Worm (Caenorhabditis elegans): ENCODE data around the gene lec-6.

lec-6 gene

ce11 chrIII:599279-599678 is 887 bp downstream of the lec-6 start:
- TF ChIP-seq hmbx-1 (tag; optimal IDR thresholded peaks at IDR 0.05), result no peak
- no peak for TF ChIP-seq ceh-13 (GFP tag; optimal IDR thresholded peaks at IDR 0.05)
- TF ChIP-seq hnd-1 (tag; optimal IDR thresholded peaks at IDR 0.05), result no peak
- no peak for TF ChIP-seq scrt-1 (GFP tag; IDR thresholded peaks at IDR 0.05)
- TF ChIP-seq ceh-36 (tag; optimal IDR thresholded peaks at IDR 0.05), result no peak
- TF ChIP-seq sea-1 (GFP tag; conservative IDR thresholded peaks at IDR 0.05), result no peak

- no peak for TF ChIP-seq ceh-13 (GFP tag; optimal IDR thresholded peaks at IDR 0.05)
- no peak for TF ChIP-seq scrt-1 (GFP tag; IDR thresholded peaks at IDR 0.05)
- TF ChIP-seq hnd-1 (tag; optimal IDR thresholded peaks at IDR 0.05), result no peak
- no peak for TF ChIP-seq pes-1 (GFP tag; IDR thresholded peaks at IDR 0.05)
- no peak for TF ChIP-seq flt-1 (GFP tag; IDR thresholded peaks at IDR 0.05)
- no peak for TF ChIP-seq F13C5.2 (tag; optimal IDR thresholded peaks at IDR 0.05)
- TF ChIP-seq sea-1 (GFP tag; conservative IDR thresholded peaks at IDR 0.05), result no peak
- no peak for TF ChIP-seq tra-4 (tag; optimal IDR thresholded peaks at IDR 0.05)
- TF ChIP-seq ama-1 (optimal IDR thresholded peaks at IDR 0.05), result no peak
These were observed 1.5 kb downstream of the lec-6 start, which contains the start of gene Y55B1AR.2 for ce11 chrIII:598687-599086. Gene Y55B1AR.2, minus strand, starts transcription at chrIII:598787.

ce11 chrIII:598168-598567 is 2.0 kb downstream of the lec-6 start:
- TF ChIP-seq scrt-1 (GFP tag; IDR thresholded peaks at IDR 0.05), result no peak
- TF ChIP-seq tra-4 (tag; optimal IDR thresholded peaks at IDR 0.05), result no peak
- TF ChIP-seq hnd-1 (tag; optimal IDR thresholded peaks at IDR 0.05), result no peak
- no peak for TF ChIP-seq tbx-11 (GFP tag; IDR thresholded peaks at IDR 0.05)
- no peak for TF ChIP-seq hmbx-1 (tag; optimal IDR thresholded peaks at IDR 0.05)
- TF ChIP-seq ama-1 (optimal IDR thresholded peaks at IDR 0.05), result no peak
- TF ChIP-seq hmg-4 (GFP tag; optimal IDR thresholded peaks at IDR 0.05), result no peak
- no peak for TF ChIP-seq ceh-13 (GFP tag; optimal IDR thresholded peaks at IDR 0.05)
- TF ChIP-seq ceh-36 (tag; optimal IDR thresholded peaks at IDR 0.05), result no peak
- TF ChIP-seq B0310.2 (tag; optimal IDR thresholded peaks at IDR 0.05), result no peak
- TF ChIP-seq ets-7 (tag; optimal IDR thresholded peaks at IDR 0.05), result no peak
- TF ChIP-seq aly-1 (tag; optimal IDR thresholded peaks at IDR 0.05), result no peak
- no peak for TF ChIP-seq F13C5.2 (tag; optimal IDR thresholded peaks at IDR 0.05)
- no peak for TF ChIP-seq sea-1 (GFP tag; conservative IDR thresholded peaks at IDR 0.05)
- no peak for TF ChIP-seq tbx-37 (GFP tag; conservative IDR thresholded peaks at IDR 0.05)
- TF ChIP-seq pes-1 (GFP tag; IDR thresholded peaks at IDR 0.05), result no peak
- no peak for TF ChIP-seq flt-1 (GFP tag; IDR thresholded peaks at IDR 0.05)

- no peak for TF ChIP-seq ets-7 (tag; optimal IDR thresholded peaks at IDR 0.05)
- no peak for TF ChIP-seq hmbx-1 (tag; optimal IDR thresholded peaks at IDR 0.05)
- no peak for TF ChIP-seq aly-1 (tag; optimal IDR thresholded peaks at IDR 0.05)
- no peak for TF ChIP-seq F13C5.2 (tag; optimal IDR thresholded peaks at IDR 0.05)
- no peak for TF ChIP-seq tbx-11 (GFP tag; IDR thresholded peaks at IDR 0.05)
- TF ChIP-seq ceh-36 (tag; optimal IDR thresholded peaks at IDR 0.05), result no peak
- no peak for TF ChIP-seq hnd-1 (tag; optimal IDR thresholded peaks at IDR 0.05)
- no peak for TF ChIP-seq tra-4 (tag; optimal IDR thresholded peaks at IDR 0.05)
- no peak for TF ChIP-seq ceh-13 (GFP tag; optimal IDR thresholded peaks at IDR 0.05)
- TF ChIP-seq tbx-37 (GFP tag; conservative IDR thresholded peaks at IDR 0.05), result no peak
- TF ChIP-seq B0310.2 (tag; optimal IDR thresholded peaks at IDR 0.05), result no peak
- TF ChIP-seq flt-1 (GFP tag; IDR thresholded peaks at IDR 0.05), result no peak
These were observed 4.7 kb downstream of the lec-6 start for ce11 chrIII:595449-595848.

- TF ChIP-seq ets-7 (tag; optimal IDR thresholded peaks at IDR 0.05) (no peak), sea-1 (GFP tag; conservative IDR thresholded peaks at IDR 0.05) (no peak), B0310.2 (tag; optimal IDR thresholded peaks at IDR 0.05) (no peak), ceh-13 (GFP tag; optimal IDR thresholded peaks at IDR 0.05) (no peak), pes-1 (GFP tag; IDR thresholded peaks at IDR 0.05) (no peak), ama-1 (optimal IDR thresholded peaks at IDR 0.05) (no peak), hnd-1 (tag; optimal IDR thresholded peaks at IDR 0.05) (no peak), scrt-1 (GFP tag; IDR thresholded peaks at IDR 0.05) (no peak), flt-1 (GFP tag; IDR thresholded peaks at IDR 0.05) (no peak), hmbx-1 (tag; optimal IDR thresholded peaks at IDR 0.05) (no peak), tbx-37 (GFP tag; conservative IDR thresholded peaks at IDR 0.05) (no peak), tbx-11 (GFP tag; IDR thresholded peaks at IDR 0.05) (no peak), tra-4 (tag; optimal IDR thresholded peaks at IDR 0.05) (no peak), F13C5.2 (tag; optimal IDR thresholded peaks at IDR 0.05) (no peak), hmg-4 (GFP tag; optimal IDR thresholded peaks at IDR 0.05) (no peak), aly-1 (tag; optimal IDR thresholded peaks at IDR 0.05) (no peak), ceh-36 (tag; optimal IDR thresholded peaks at IDR 0.05) (no peak)
These were observed 13.2 kb downstream of the lec-6 start, which contains the start of gene helq-1 for ce11 chrIII:587009-587408. Gene helq-1, minus strand, starts transcription at chrIII:587109.

ce11 chrIII:577467-577866 is 22.7 kb downstream of the lec-6 start, which contains the start of gene gtf-2H5:
Gene gtf-2H5, minus strand, starts transcription at chrIII:577567.
- TF ChIP-seq ceh-36 (tag; optimal IDR thresholded peaks at IDR 0.05) (no peak), hmg-4 (GFP tag; optimal IDR thresholded peaks at IDR 0.05) (no peak), F13C5.2 (tag; optimal IDR thresholded peaks at IDR 0.05) (no peak), tbx-37 (GFP tag; conservative IDR thresholded peaks at IDR 0.05) (no peak)

DNA sequence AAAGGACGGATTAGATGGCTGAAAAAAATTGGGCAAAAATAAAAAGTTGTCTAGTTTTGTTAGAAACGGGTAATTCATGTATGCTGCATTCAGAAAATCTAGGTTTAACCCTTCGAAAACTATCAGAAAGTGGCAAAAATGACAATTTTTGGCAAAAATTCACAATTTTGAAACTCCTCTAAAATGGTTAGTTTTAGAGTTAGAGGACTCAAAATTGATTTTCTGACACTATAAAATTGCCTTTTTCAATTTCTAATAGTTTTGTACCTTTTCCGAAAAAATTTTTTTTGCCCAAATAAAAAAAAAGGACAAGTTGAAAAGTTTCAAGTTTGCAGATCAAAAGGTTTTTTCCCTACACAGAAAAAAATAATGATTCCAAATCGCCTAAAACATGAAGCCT is 23.6 kb downstream of the lec-6 start:
- no peak for TF ChIP-seq hmg-4 (GFP tag; optimal IDR thresholded peaks at IDR 0.05)
- TF ChIP-seq scrt-1 (GFP tag; IDR thresholded peaks at IDR 0.05), result no peak
- TF ChIP-seq ceh-36 (tag; optimal IDR thresholded peaks at IDR 0.05), result no peak
- TF ChIP-seq ceh-13 (GFP tag; optimal IDR thresholded peaks at IDR 0.05), result no peak
- TF ChIP-seq ets-7 (tag; optimal IDR thresholded peaks at IDR 0.05), result no peak
- TF ChIP-seq pes-1 (GFP tag; IDR thresholded peaks at IDR 0.05), result no peak
- no peak for TF ChIP-seq tbx-11 (GFP tag; IDR thresholded peaks at IDR 0.05)
- no peak for TF ChIP-seq flt-1 (GFP tag; IDR thresholded peaks at IDR 0.05)
- TF ChIP-seq F13C5.2 (tag; optimal IDR thresholded peaks at IDR 0.05), result no peak
- TF ChIP-seq aly-1 (tag; optimal IDR thresholded peaks at IDR 0.05), result no peak
- no peak for TF ChIP-seq ama-1 (optimal IDR thresholded peaks at IDR 0.05)
- TF ChIP-seq sea-1 (GFP tag; conservative IDR thresholded peaks at IDR 0.05), result no peak
- no peak for TF ChIP-seq tbx-37 (GFP tag; conservative IDR thresholded peaks at IDR 0.05)
- TF ChIP-seq tra-4 (tag; optimal IDR thresholded peaks at IDR 0.05), result no peak
- TF ChIP-seq hmbx-1 (tag; optimal IDR thresholded peaks at IDR 0.05), result no peak

DNA sequence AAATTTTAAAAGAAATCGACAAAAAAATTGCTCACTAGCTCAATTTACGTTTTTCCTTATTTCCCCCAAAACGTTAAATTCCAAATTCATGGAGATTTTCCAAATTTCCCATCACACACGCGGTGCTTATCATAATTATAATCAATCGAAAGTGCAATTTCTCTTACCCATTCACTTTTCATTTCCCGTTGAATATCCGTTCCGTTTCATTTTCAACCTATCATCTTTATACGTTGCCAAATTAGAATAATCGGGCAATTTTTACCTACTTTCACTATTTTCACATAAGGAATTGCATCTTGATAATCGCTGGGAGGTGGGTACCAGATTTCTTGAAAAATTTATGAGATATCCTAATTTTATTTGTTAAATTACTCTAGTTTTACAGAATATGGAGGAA is 31.4 kb downstream of the lec-6 start:
- TF ChIP-seq ama-1 (optimal IDR thresholded peaks at IDR 0.05), result no peak
- TF ChIP-seq aly-1 (tag; optimal IDR thresholded peaks at IDR 0.05), result no peak
- TF ChIP-seq tra-4 (tag; optimal IDR thresholded peaks at IDR 0.05), result no peak
- TF ChIP-seq F13C5.2 (tag; optimal IDR thresholded peaks at IDR 0.05), result no peak
- no peak for TF ChIP-seq hmbx-1 (tag; optimal IDR thresholded peaks at IDR 0.05)
- TF ChIP-seq sea-1 (GFP tag; conservative IDR thresholded peaks at IDR 0.05), result no peak
- TF ChIP-seq ceh-36 (tag; optimal IDR thresholded peaks at IDR 0.05), result no peak
- no peak for TF ChIP-seq hnd-1 (tag; optimal IDR thresholded peaks at IDR 0.05)
- no peak for TF ChIP-seq ets-7 (tag; optimal IDR thresholded peaks at IDR 0.05)
- no peak for TF ChIP-seq scrt-1 (GFP tag; IDR thresholded peaks at IDR 0.05)
- TF ChIP-seq B0310.2 (tag; optimal IDR thresholded peaks at IDR 0.05), result no peak
- TF ChIP-seq tbx-37 (GFP tag; conservative IDR thresholded peaks at IDR 0.05), result no peak
- TF ChIP-seq tbx-11 (GFP tag; IDR thresholded peaks at IDR 0.05), result no peak
- TF ChIP-seq hmg-4 (GFP tag; optimal IDR thresholded peaks at IDR 0.05), result no peak
- TF ChIP-seq pes-1 (GFP tag; IDR thresholded peaks at IDR 0.05), result no peak

All from whole organism, early embryonic.